Fruit fly (Drosophila melanogaster): ENCODE results near the gene meru.

Gene meru

DNA sequence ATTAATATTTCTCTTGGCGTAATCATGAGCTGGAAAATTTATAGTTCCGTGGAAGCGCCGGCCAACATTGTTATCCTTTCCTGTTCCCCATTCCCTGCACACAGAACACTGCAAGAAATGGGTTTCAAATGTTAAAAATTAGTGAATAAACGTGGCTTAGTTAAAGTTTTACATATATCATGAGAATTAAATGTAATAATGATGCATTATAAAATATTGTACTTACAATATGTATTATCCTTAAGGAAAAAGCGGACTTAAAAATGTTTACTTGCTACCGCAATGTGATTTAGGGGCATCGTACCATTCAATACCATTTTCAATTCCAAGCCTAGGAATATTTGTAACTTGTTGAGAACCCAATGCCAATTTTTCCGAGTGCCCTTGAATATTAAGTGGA is 41.2 kb downstream of the meru start (continued):
- no peak for TF ChIP-seq TFAM (GFP tag; optimal IDR thresholded peaks at IDR 0.05)
- peak; percentile 39 for TF ChIP-seq Ets65A (GFP tag)
- no peak for TF ChIP-seq pan (optimal IDR thresholded peaks at IDR 0.05)
- TF ChIP-seq pan (GFP tag; optimal IDR thresholded peaks at IDR 0.05 in 1 of 2, IDR thresholded peaks at IDR 0.05 in 1 of 2): no peak
- no peak for TF ChIP-seq sqz (GFP tag; optimal IDR thresholded peaks at IDR 0.05)
- no peak for TF ChIP-seq Ravus (GFP tag; IDR thresholded peaks at IDR 0.05)
- no peak for TF ChIP-seq CG5180 (GFP tag; optimal IDR thresholded peaks at IDR 0.05)
- TF ChIP-seq Six4 (GFP tag; optimal IDR thresholded peaks at IDR 0.05): no peak
- no peak for TF ChIP-seq Oli (tag; optimal IDR thresholded peaks at IDR 0.05)
- TF ChIP-seq CG15696 (tag; optimal IDR thresholded peaks at IDR 0.05): peak; percentile 52
- no peak for TF ChIP-seq Jarid2 (GFP tag; optimal IDR thresholded peaks at IDR 0.05)
- TF ChIP-seq BEAF-32 (GFP tag; optimal IDR thresholded peaks at IDR 0.05): no peak
- no peak for TF ChIP-seq CkIIα-i1 (GFP tag; IDR thresholded peaks at IDR 0.05)
- TF ChIP-seq CG18262 (tag; optimal IDR thresholded peaks at IDR 0.05): peak; percentile 44
- 0 out of 3 replicates have a peak, but pooled peaks have one; percentile 36 for TF ChIP-seq zfh1 (GFP tag; IDR thresholded peaks at IDR 0.05)
- TF ChIP-seq CG11723 (GFP tag; optimal IDR thresholded peaks at IDR 0.05): no peak
- no peak for TF ChIP-seq CG31224 (GFP tag; IDR thresholded peaks at IDR 0.05)
- TF ChIP-seq croc (GFP tag; conservative IDR thresholded peaks at IDR 0.05): no peak
- TF ChIP-seq ap (GFP tag; IDR thresholded peaks at IDR 0.05): no peak
- TF ChIP-seq p53 (GFP tag; optimal IDR thresholded peaks at IDR 0.05): no peak
- TF ChIP-seq CG17361 (GFP tag; IDR thresholded peaks at IDR 0.05): 0 out of 3 replicates have a peak, but pooled peaks have one; percentile 35
- TF ChIP-seq seq (GFP tag; IDR thresholded peaks at IDR 0.05): no peak
- peak; percentile 46 for TF ChIP-seq CG2712 (tag; optimal IDR thresholded peaks at IDR 0.05)

DNA sequence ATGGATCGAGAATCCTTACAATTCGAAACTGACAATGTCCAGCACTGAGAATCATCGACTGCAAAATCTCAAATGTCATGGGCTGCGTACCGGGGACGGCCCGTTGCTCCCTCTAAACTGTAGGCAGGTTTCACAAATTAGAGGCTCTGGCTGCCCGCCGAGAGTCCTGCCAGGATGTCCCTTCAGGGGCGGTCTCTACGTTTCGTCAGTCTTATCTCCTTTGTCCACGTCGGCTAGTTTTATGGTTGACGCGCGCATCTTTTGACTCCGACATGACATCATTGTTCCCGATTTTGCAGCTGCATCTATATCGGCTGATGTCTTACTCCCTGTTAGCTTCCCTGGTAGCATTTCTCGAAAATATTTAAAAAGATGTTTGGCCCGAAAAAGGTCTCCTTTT is 41.7 kb downstream of the meru start:
- TF ChIP-seq CG12219 (GFP tag; optimal IDR thresholded peaks at IDR 0.05) (no peak), GATAe (GFP tag; conservative IDR thresholded peaks at IDR 0.05) (no peak), CG3847 (GFP tag; IDR thresholded peaks at IDR 0.05) (no peak), Blimp-1 (GFP tag; optimal IDR thresholded peaks at IDR 0.05) (no peak), CG12659 (GFP tag; optimal IDR thresholded peaks at IDR 0.05) (no peak), CG15479 (GFP tag; optimal IDR thresholded peaks at IDR 0.05) (peak; percentile 4), h (optimal IDR thresholded peaks at IDR 0.05) (no peak), odd (GFP tag; optimal IDR thresholded peaks at IDR 0.05) (peak; percentile 19), Ets97D (GFP tag; optimal IDR thresholded peaks at IDR 0.05) (no peak), row (GFP tag; IDR thresholded peaks at IDR 0.05) (no peak), az2 (GFP tag; optimal IDR thresholded peaks at IDR 0.05) (no peak), C15 (GFP tag; IDR thresholded peaks at IDR 0.05) (no peak), CG5953 (GFP tag; IDR thresholded peaks at IDR 0.05) (no peak), E2f2 (GFP tag; IDR thresholded peaks at IDR 0.05) (no peak), CG4820 (GFP tag; optimal IDR thresholded peaks at IDR 0.05) (no peak), lab (GFP tag; optimal IDR thresholded peaks at IDR 0.05) (no peak), cad (GFP tag; optimal IDR thresholded peaks at IDR 0.05) (peak; percentile 80), Dip2 (GFP tag; IDR thresholded peaks at IDR 0.05) (no peak), mld (GFP tag; IDR thresholded peaks at IDR 0.05; ENCODE audit: partially characterized antibody) (no peak), gt (GFP tag; IDR thresholded peaks at IDR 0.05) (0 out of 2 replicates have a peak, but pooled peaks have one; percentile 12), CG9437 (GFP tag; optimal IDR thresholded peaks at IDR 0.05) (no peak), fd96Cb (tag; optimal IDR thresholded peaks at IDR 0.05) (no peak), CG11504 (tag; optimal IDR thresholded peaks at IDR 0.05) (no peak), sr (GFP tag; IDR thresholded peaks at IDR 0.05) (no peak), seq (GFP tag; IDR thresholded peaks at IDR 0.05) (no peak), CG4360 (GFP tag; IDR thresholded peaks at IDR 0.05) (no peak), tll (GFP tag; optimal IDR thresholded peaks at IDR 0.05) (peak in 1 of 2 experiments; percentile 73), ATbp (GFP tag; optimal IDR thresholded peaks at IDR 0.05) (no peak), Neu2 (GFP tag; optimal IDR thresholded peaks at IDR 0.05; ENCODE audit: borderline replicate concordance) (no peak), YL-1 (GFP tag; optimal IDR thresholded peaks at IDR 0.05) (no peak), CG5245 (GFP tag; optimal IDR thresholded peaks at IDR 0.05) (no peak)

All from whole organism, embryonic.